Fruit fly (Drosophila melanogaster) whole organism, larva: ENCODE results near the gene CG16772.

Experiments
- noc ChIP-seq: fragments of 200-800 bp; sonication (Bioruptor generic); optimal IDR thresholded peaks from 3 replicates; lab custom pipeline; 2019; ENCODE audit warnings: missing biosample characterization, mild to moderate bottlenecking, missing genetic modification characterization, moderate library complexity

Gene CG16772

DNA sequence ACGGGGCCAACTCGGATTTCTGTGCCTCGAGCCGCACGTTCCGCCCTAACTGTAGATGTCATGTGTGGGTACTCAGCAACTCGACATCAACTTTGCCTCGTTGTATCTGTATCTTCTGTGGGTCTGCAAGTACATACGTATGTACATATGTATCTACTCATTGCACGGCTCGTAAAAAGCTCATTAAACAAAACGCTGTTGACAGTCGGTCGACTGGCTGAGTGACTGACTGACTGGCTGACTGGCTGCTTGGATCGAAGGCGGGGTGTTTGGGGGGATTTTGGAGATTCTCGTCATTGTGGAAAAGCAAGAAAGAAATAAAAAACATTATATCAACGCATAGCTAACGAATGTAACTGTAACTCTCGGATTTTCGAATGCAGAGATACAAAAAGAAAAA is 41.9 kb downstream of the CG16772 start:
- TF ChIP-seq noc (tag; lab: Kevin White, UChicago), result no peak

DNA sequence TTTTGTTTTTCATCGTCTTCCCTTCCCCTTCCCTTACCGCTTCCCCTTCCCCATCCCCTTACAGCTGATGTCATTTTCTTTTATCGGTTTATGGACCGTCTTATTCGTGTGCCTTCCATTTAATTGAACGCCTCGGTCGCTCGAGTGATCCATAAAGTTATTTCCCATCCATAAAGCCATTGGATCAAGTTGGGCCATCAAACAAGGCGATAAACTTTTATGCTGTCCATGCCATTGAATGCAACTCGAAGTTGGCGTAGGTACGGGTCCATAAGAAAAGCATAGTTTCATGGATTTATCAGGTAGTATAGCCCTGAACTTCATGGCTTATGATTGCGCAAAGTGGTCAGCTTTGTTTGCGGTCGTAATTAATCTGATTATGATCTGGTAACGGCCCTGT is 42.6 kb downstream of the CG16772 start:
- no peak for TF ChIP-seq noc (tag; lab: Kevin White, UChicago)
